Worm (Caenorhabditis elegans) whole organism, L4 larva: ENCODE measurements around the gene grsp-4.

Source experiments
- T20F7.1 ChIP-seq: fragments of 200-800 bp; sonication (Bioruptor generic); optimal IDR thresholded peaks from 2 replicates; lab custom pipeline; 2018; ENCODE audit warnings: mild to moderate bottlenecking, missing genetic modification characterization, missing compliant biosample characterization
- Y5F2A.4 ChIP-seq: fragments of 200-800 bp; sonication (Bioruptor generic); optimal IDR thresholded peaks from 2 replicates; lab custom pipeline; 2018; ENCODE audit warnings: mild to moderate bottlenecking, missing genetic modification characterization, missing compliant biosample characterization
- ZK546.5 ChIP-seq, 2 experiments: sonication (generic microtip); optimal IDR thresholded peaks; 2 replicates each; lab custom pipeline; 2017; ENCODE audit warnings: missing biosample characterization in 2 of 2, missing genetic modification characterization in 2 of 2
- aha-1 ChIP-seq: fragments of 150-350 bp; peaks from one replicate; lab custom pipeline; 2014; ENCODE audit warnings: missing biosample characterization, missing genetic modification characterization
- ceh-32 ChIP-seq: sonication (generic microtip); optimal IDR thresholded peaks from 2 replicates; lab custom pipeline; 2016; ENCODE audit warnings: mild to moderate bottlenecking, missing genetic modification characterization, missing compliant biosample characterization; ENCODE audit not compliant: poor library complexity
- ceh-44 ChIP-seq: fragments of 200-800 bp; sonication (Bioruptor generic); IDR thresholded peaks from 2 replicates; pipeline ENCODE4 v1.3.6; 2022; ENCODE audit warnings: missing genetic modification reagents, missing genetic modification characterization, missing compliant biosample characterization
- ctbp-1 ChIP-seq: fragments of 200-800 bp; sonication (Bioruptor generic); IDR thresholded peaks from 2 replicates; pipeline ENCODE4 v1.3.6; 2022; ENCODE audit warnings: missing genetic modification reagents, missing genetic modification characterization, missing compliant biosample characterization
- daf-8 ChIP-seq: fragments of 200-800 bp; sonication (Bioruptor generic); IDR thresholded peaks from 2 replicates; pipeline ENCODE4 v1.3.6; 2022; ENCODE audit warnings: missing genetic modification characterization, missing compliant biosample characterization
- dmd-8 ChIP-seq: fragments of 200-800 bp; sonication (Bioruptor generic); IDR thresholded peaks from 2 replicates; pipeline ENCODE4 v1.3.6; 2022; ENCODE audit warnings: missing genetic modification characterization, missing compliant biosample characterization
- dpl-1 ChIP-seq: fragments of 150-350 bp; optimal IDR thresholded peaks from 2 replicates; lab custom pipeline; 2014; ENCODE audit warnings: missing biosample characterization, missing genetic modification reagents, missing genetic modification characterization
- duxl-1 ChIP-seq: sonication (generic microtip); optimal IDR thresholded peaks from 2 replicates; lab custom pipeline; 2016; ENCODE audit warnings: mild to moderate bottlenecking, missing genetic modification characterization, moderate library complexity, missing compliant biosample characterization; ENCODE audit not compliant: poor library complexity
- fos-1 ChIP-seq: fragments of 150-350 bp; optimal IDR thresholded peaks from 2 replicates; lab custom pipeline; 2014; ENCODE audit warnings: missing biosample characterization, missing genetic modification characterization
- gei-8 ChIP-seq: fragments of 200-800 bp; sonication (Bioruptor generic); optimal IDR thresholded peaks from 2 replicates; lab custom pipeline; 2018; ENCODE audit warnings: mild to moderate bottlenecking, missing genetic modification characterization, missing compliant biosample characterization
- hlh-11 ChIP-seq: fragments of 200-800 bp; sonication (Bioruptor generic); optimal IDR thresholded peaks from 2 replicates; lab custom pipeline; 2018; ENCODE audit warnings: mild to moderate bottlenecking, missing genetic modification characterization, missing compliant biosample characterization
- hmg-1.1 ChIP-seq: fragments of 200-800 bp; sonication (Bioruptor generic); IDR thresholded peaks from 2 replicates; pipeline ENCODE4 v1.3.6; 2022; ENCODE audit warnings: missing genetic modification reagents, missing genetic modification characterization, missing compliant biosample characterization
- jun-1 ChIP-seq: fragments of 150-350 bp; optimal IDR thresholded peaks from 2 replicates; lab custom pipeline; 2014; ENCODE audit warnings: missing biosample characterization, missing genetic modification reagents, missing genetic modification characterization
- lin-29 ChIP-seq: fragments of 200-800 bp; sonication (Bioruptor generic); IDR thresholded peaks from 2 replicates; pipeline ENCODE4 v1.3.6; 2022; ENCODE audit warnings: missing genetic modification reagents, missing genetic modification characterization, missing compliant biosample characterization
- lsy-2 ChIP-seq, 2 experiments: fragments of 150-350 bp in 1 of 2; sonication (generic microtip) in 1 of 2; optimal IDR thresholded peaks; 2 replicates each; lab custom pipeline; 2014 to 2017; ENCODE audit warnings: missing biosample characterization in 2 of 2, missing genetic modification characterization in 2 of 2
- madf-5 ChIP-seq, 2 experiments: fragments of 200-800 bp; sonication (Bioruptor generic); IDR thresholded peaks; 2 replicates each; pipeline ENCODE4 v1.3.6; 2022; ENCODE audit warnings: missing compliant biosample characterization in 2 of 2, missing genetic modification characterization in 2 of 2
- madf-9 ChIP-seq: fragments of 200-800 bp; sonication (Bioruptor generic); conservative IDR thresholded peaks from 2 replicates; pipeline ENCODE4 v1.3.6; 2022; ENCODE audit warnings: missing genetic modification reagents, missing genetic modification characterization, missing compliant biosample characterization
- mdl-1 ChIP-seq, 2 experiments: fragments of 150-350 bp in 1 of 2; sonication (generic microtip) in 1 of 2; optimal IDR thresholded peaks; 2 replicates each; lab custom pipeline; 2014 to 2017; ENCODE audit warnings: missing biosample characterization in 2 of 2, missing genetic modification characterization in 2 of 2
- mep-1 ChIP-seq: fragments of 150-350 bp; sonication (generic microtip); optimal IDR thresholded peaks from 3 replicates; lab custom pipeline; 2014; ENCODE audit warnings: missing biosample characterization, missing genetic modification characterization
- mes-2 ChIP-seq: sonication (generic microtip); optimal IDR thresholded peaks from 2 replicates; lab custom pipeline; 2016; ENCODE audit warnings: missing genotype, mild to moderate bottlenecking, missing genetic modification characterization, missing compliant biosample characterization; ENCODE audit not compliant: poor library complexity, severe bottlenecking
- nhr-11 ChIP-seq: fragments of 150-350 bp; optimal IDR thresholded peaks from 2 replicates; lab custom pipeline; 2014; ENCODE audit warnings: missing biosample characterization, missing genetic modification characterization
- nhr-237 ChIP-seq: sonication (generic microtip); optimal IDR thresholded peaks from 2 replicates; lab custom pipeline; 2017; ENCODE audit warnings: missing biosample characterization, missing genetic modification characterization
- nhr-28 ChIP-seq: fragments of 150-350 bp; optimal IDR thresholded peaks from 2 replicates; lab custom pipeline; 2014; ENCODE audit warnings: missing biosample characterization, missing genetic modification characterization
- nhr-6 ChIP-seq: fragments of 150-350 bp; optimal IDR thresholded peaks from 2 replicates; lab custom pipeline; 2014; ENCODE audit warnings: missing biosample characterization, missing genetic modification characterization
- nhr-77 ChIP-seq: fragments of 150-350 bp; optimal IDR thresholded peaks from 2 replicates; lab custom pipeline; 2014; ENCODE audit warnings: missing biosample characterization, missing genetic modification characterization
- rbr-2 ChIP-seq: sonication (generic microtip); optimal IDR thresholded peaks from 2 replicates; lab custom pipeline; 2016; ENCODE audit warnings: missing genotype, missing genetic modification characterization, missing compliant biosample characterization
- skn-1 ChIP-seq: fragments of 150-350 bp; optimal IDR thresholded peaks from 2 replicates; lab custom pipeline; 2014; ENCODE audit warnings: missing biosample characterization, missing genetic modification characterization
- snpc-4 ChIP-seq: fragments of 150-350 bp; optimal IDR thresholded peaks from 2 replicates; lab custom pipeline; 2014; ENCODE audit warnings: missing biosample characterization, missing genetic modification characterization
- spr-1 ChIP-seq: sonication (generic microtip); optimal IDR thresholded peaks from 2 replicates; lab custom pipeline; 2016; ENCODE audit warnings: mild to moderate bottlenecking, missing genetic modification characterization, missing compliant biosample characterization
- unc-62 ChIP-seq, 3 experiments: fragments of 150-350 bp in 1 of 3; sonication (generic microtip); optimal IDR thresholded peaks in 2 of 3; peaks in 1 of 3; 1 replicate in 1 of 3; 2 replicates in 2 of 3; lab custom pipeline; 2014 to 2017; ENCODE audit warnings: missing biosample characterization in 3 of 3, missing genetic modification characterization in 3 of 3, missing genetic modification reagents in 3 of 3, missing genotype in 1 of 3
- zag-1 ChIP-seq: fragments of 150-350 bp; optimal IDR thresholded peaks from 2 replicates; lab custom pipeline; 2014; ENCODE audit warnings: missing biosample characterization, missing genetic modification characterization

grsp-4 gene

DNA sequence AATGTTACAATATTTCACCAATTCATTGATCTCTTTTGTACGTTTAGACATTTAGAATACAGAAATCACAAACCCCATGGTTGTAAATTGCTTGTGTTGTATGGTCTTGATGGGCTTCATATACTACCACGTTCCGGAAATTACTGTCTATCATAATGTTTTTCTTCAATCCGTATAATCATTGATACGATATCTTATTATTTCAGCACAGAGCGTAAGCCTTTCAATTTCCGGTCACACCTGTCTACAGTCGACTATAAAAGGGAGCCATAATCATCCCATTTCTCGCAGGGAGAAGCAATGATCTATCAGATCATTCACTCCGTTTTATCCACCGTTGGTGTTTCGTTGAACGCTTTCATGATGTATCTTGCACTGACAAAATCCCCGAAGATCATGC is 4.8 kb downstream of the grsp-4 start, which contains the start of gene srd-30:
Gene srd-30, plus strand, starts transcription at position 301 of the 400 bp plus-strand sequence.
- TF ChIP-seq Y5F2A.4 (no peak), madf-9 (GFP tag; lab: Robert Waterston, UW) (no peak), mdl-1 (tag; optimal IDR thresholded peaks at IDR 0.05; lab: Kevin White, UChicago) (no peak), ZK546.5 (tag; optimal IDR thresholded peaks at IDR 0.05; lab: Kevin White, UChicago) (no peak), nhr-6 (tag; lab: Kevin White, UChicago) (no peak), nhr-237 (tag; lab: Kevin White, UChicago) (no peak), fos-1 (tag; lab: Kevin White, UChicago) (no peak), snpc-4 (tag; lab: Kevin White, UChicago) (no peak), nhr-11 (tag; lab: Kevin White, UChicago) (no peak), zag-1 (tag; lab: Kevin White, UChicago) (no peak), duxl-1 (no peak), mes-2 (tag; lab: Kevin White, UChicago) (no peak), hlh-11 (tag; lab: Kevin White, UChicago) (no peak), mep-1 (no peak), ceh-32 (tag; lab: Kevin White, UChicago) (no peak), lsy-2 (tag; optimal IDR thresholded peaks at IDR 0.05; lab: Kevin White, UChicago) (no peak), dpl-1 (GFP tag; lab: Kevin White, UChicago) (no peak), nhr-28 (tag; lab: Kevin White, UChicago) (no peak), skn-1 (tag; lab: Kevin White, UChicago) (no peak)
- TF ChIP-seq, all 104 proteins: peak for 0

DNA sequence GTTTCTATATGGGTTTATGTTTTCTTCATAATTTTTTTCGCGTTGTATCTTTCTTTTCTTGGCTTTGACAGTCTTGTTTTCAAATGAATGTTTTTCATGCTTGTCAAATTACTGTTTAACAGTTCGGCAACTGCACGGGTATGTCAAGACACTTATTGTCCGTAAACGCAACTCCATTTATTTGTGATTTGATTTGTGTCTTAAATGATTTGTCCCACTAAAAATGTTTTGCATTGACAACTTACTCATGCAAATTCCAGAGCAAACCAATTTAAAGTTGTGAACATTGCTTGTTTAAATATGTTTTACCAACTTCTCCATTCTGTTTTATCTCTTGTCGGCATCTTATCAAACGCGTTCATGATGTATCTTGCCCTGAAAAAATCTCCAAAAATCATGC is 7.0 kb downstream of the grsp-4 start, which contains the start of gene srd-25:
Gene srd-25, plus strand, starts transcription at position 301 of the 400 bp plus-strand sequence.
- TF ChIP-seq aha-1 (peak; percentile 6), daf-8 (GFP tag; lab: Robert Waterston, UW) (no peak)

- TF ChIP-seq spr-1 = no peak
- TF ChIP-seq rbr-2 (tag; lab: Kevin White, UChicago) = no peak
- no peak for TF ChIP-seq lin-29
Measured at ce11 chrV:7634657-7635056, 9.9 kb downstream of the grsp-4 start, which contains the start of gene srd-31. Gene srd-31, minus strand, starts transcription at chrV:7634757.

DNA sequence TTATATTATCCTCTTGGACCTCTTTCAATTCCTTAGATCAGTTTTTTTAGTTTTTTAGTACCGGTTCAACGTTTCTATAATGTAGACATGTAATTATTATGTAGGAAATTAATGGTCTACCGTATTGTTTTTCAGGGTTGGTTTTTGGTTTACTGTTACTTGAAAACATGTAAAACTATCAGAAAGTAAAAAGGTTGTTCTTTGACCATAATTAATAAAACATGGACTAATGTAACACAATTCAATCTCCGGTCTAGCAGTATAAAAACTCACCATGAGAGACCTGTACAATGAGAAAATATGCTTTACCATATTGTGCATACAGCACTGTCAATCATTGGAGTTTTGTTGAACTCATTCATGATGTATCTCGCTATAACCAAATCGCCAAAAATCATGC is 10.7 kb downstream of the grsp-4 start, which contains the start of gene srd-29:
Gene srd-29, plus strand, starts transcription at position 301 of the 400 bp plus-strand sequence.
- TF ChIP-seq hmg-1.1 (GFP tag; lab: Robert Waterston, UW) = no peak
- peak; percentile 45 for TF ChIP-seq aha-1
- TF ChIP-seq, all 104 proteins: peak for 1

ce11 chrV:7637801-7638200 is 13.0 kb downstream of the grsp-4 start, which contains the start of gene clec-45:
Gene clec-45, plus strand, starts transcription at chrV:7638101.
- TF ChIP-seq gei-8 (GFP tag; lab: Kevin White, UChicago) (no peak), ceh-44 (GFP tag; lab: Robert Waterston, UW) (no peak), mep-1 (no peak), T20F7.1 (GFP tag; lab: Kevin White, UChicago) (no peak), ctbp-1 (GFP tag; lab: Robert Waterston, UW) (no peak)

DNA sequence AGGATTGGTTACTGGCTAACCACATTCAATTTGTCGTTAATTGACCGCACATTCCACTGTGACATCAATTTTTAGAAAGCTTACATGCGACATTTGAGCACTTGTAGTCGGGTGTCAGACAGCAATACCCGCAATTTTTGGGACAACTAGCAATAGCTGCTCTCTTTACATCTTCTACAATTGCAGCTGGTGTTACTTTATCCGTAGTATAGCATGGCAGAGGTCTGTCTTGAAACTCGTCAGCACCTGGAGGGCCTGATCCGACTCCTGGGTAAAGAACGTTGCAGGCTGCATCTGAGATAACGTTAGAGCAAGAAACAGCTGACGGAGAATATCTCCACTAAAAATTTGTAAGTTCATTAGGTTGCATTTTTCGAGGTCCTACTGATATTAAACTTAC is 14.6 kb downstream of the grsp-4 start:
- TF ChIP-seq madf-9 (GFP tag; lab: Robert Waterston, UW) (no peak), nhr-77 (tag; lab: Kevin White, UChicago) (no peak), dmd-8 (GFP tag; lab: Robert Waterston, UW) (no peak), unc-62 (GFP tag; optimal IDR thresholded peaks at IDR 0.05 in 1 of 2; lab: Kevin White, UChicago) (peak in 1 of 2 experiments; percentile 76), unc-62 (tag; optimal IDR thresholded peaks at IDR 0.05; lab: Kevin White, UChicago) (no peak), madf-5 (GFP tag; IDR thresholded peaks at IDR 0.05; lab: Robert Waterston, UW) (no peak), jun-1 (no peak), aha-1 (peak; percentile 78)
